Fruit fly (Drosophila melanogaster): ENCODE measurements around the gene CG16782.

Gene CG16782

dm6 chrX:3437493-3437892 is 22.5 kb downstream of the CG16782 start (continued):
- no peak for TF ChIP-seq CG12219 (GFP tag; optimal IDR thresholded peaks at IDR 0.05)
- TF ChIP-seq eve (GFP tag; optimal IDR thresholded peaks at IDR 0.05) = no peak
- no peak for TF ChIP-seq CG11085 (GFP tag; IDR thresholded peaks at IDR 0.05)
- TF ChIP-seq yki (optimal IDR thresholded peaks at IDR 0.05) = no peak
- no peak for TF ChIP-seq Stat92E (GFP tag; optimal IDR thresholded peaks at IDR 0.05)
- no peak for TF ChIP-seq cg (GFP tag; optimal IDR thresholded peaks at IDR 0.05)
- TF ChIP-seq Ptx1 (GFP tag; IDR thresholded peaks at IDR 0.05) = no peak
- no peak for TF ChIP-seq unc-4 (GFP tag; IDR thresholded peaks at IDR 0.05; ENCODE audit: partially characterized antibody)
- no peak for TF ChIP-seq Fer2 (tag; optimal IDR thresholded peaks at IDR 0.05)
- TF ChIP-seq CG4854 (GFP tag; optimal IDR thresholded peaks at IDR 0.05) = no peak
- no peak for TF ChIP-seq dati (GFP tag; IDR thresholded peaks at IDR 0.05)
- no peak for TF ChIP-seq sr (GFP tag; IDR thresholded peaks at IDR 0.05)
- TF ChIP-seq CG17612 (GFP tag; IDR thresholded peaks at IDR 0.05) = no peak
- no peak for TF ChIP-seq Myb (GFP tag; optimal IDR thresholded peaks at IDR 0.05)
- TF ChIP-seq vvl (GFP tag; IDR thresholded peaks at IDR 0.05) = no peak
- TF ChIP-seq lab (GFP tag; optimal IDR thresholded peaks at IDR 0.05) = peak; percentile 14
- no peak for TF ChIP-seq CG1603 (tag; optimal IDR thresholded peaks at IDR 0.05)
- TF ChIP-seq crp (GFP tag; optimal IDR thresholded peaks at IDR 0.05) = no peak
- no peak for TF ChIP-seq CG1233 (GFP tag; optimal IDR thresholded peaks at IDR 0.05)
- TF ChIP-seq HLH54F (GFP tag; optimal IDR thresholded peaks at IDR 0.05) = no peak
- no peak for TF ChIP-seq hkb (optimal IDR thresholded peaks at IDR 0.05)
- TF ChIP-seq hkb (GFP tag; IDR thresholded peaks at IDR 0.05) = peak; percentile 58; the same call in 1 of the 2 replicates
- no peak for TF ChIP-seq CG13775 (GFP tag; optimal IDR thresholded peaks at IDR 0.05)
- TF ChIP-seq lilli (GFP tag; optimal IDR thresholded peaks at IDR 0.05) = peak; percentile 3
- no peak for TF ChIP-seq danr (GFP tag; IDR thresholded peaks at IDR 0.05)
- no peak for TF ChIP-seq CG7372 (GFP tag; IDR thresholded peaks at IDR 0.05)
- TF ChIP-seq Xrp1 (GFP tag; IDR thresholded peaks at IDR 0.05) = no peak
- TF ChIP-seq Pdp1 (GFP tag; optimal IDR thresholded peaks at IDR 0.05) = peak in 1 of 2 experiments; percentile 61
- no peak for TF ChIP-seq CG2202 (tag; optimal IDR thresholded peaks at IDR 0.05)
- no peak for TF ChIP-seq CG12104 (GFP tag; optimal IDR thresholded peaks at IDR 0.05)
- TF ChIP-seq stwl (tag; optimal IDR thresholded peaks at IDR 0.05) = no peak
- TF ChIP-seq chinmo (GFP tag; IDR thresholded peaks at IDR 0.05; ENCODE audit: partially characterized antibody) = no peak
- TF ChIP-seq ara (GFP tag; IDR thresholded peaks at IDR 0.05) = no peak
- no peak for TF ChIP-seq B-H2 (GFP tag; optimal IDR thresholded peaks at IDR 0.05)
- no peak for TF ChIP-seq Tbp (GFP tag; optimal IDR thresholded peaks at IDR 0.05)
- no peak for TF ChIP-seq CG7987 (GFP tag; optimal IDR thresholded peaks at IDR 0.05)
- no peak for TF ChIP-seq Dip2 (GFP tag; IDR thresholded peaks at IDR 0.05)
- no peak for TF ChIP-seq HLHmδ (GFP tag; optimal IDR thresholded peaks at IDR 0.05)
- TF ChIP-seq CG3281 (GFP tag; optimal IDR thresholded peaks at IDR 0.05) = peak; percentile 7
- TF ChIP-seq gce (GFP tag; IDR thresholded peaks at IDR 0.05) = no peak
- TF ChIP-seq CG17912 (GFP tag; optimal IDR thresholded peaks at IDR 0.05) = no peak
- no peak for TF ChIP-seq TFAM (GFP tag; optimal IDR thresholded peaks at IDR 0.05)
- peak; percentile 37 for TF ChIP-seq CG11504 (tag; optimal IDR thresholded peaks at IDR 0.05)
- TF ChIP-seq Neu2 (GFP tag; optimal IDR thresholded peaks at IDR 0.05; ENCODE audit: borderline replicate concordance) = no peak
- no peak for TF ChIP-seq tx (GFP tag; optimal IDR thresholded peaks at IDR 0.05)
- no peak for TF ChIP-seq nerfin-1 (tag; optimal IDR thresholded peaks at IDR 0.05)
- TF ChIP-seq CG2120 (GFP tag; optimal IDR thresholded peaks at IDR 0.05) = no peak
- TF ChIP-seq Antp (GFP tag; optimal IDR thresholded peaks at IDR 0.05) = no peak
- no peak for TF ChIP-seq CG8290 (GFP tag; optimal IDR thresholded peaks at IDR 0.05)
- no peak for TF ChIP-seq CG8290 (tag; optimal IDR thresholded peaks at IDR 0.05)
- TF ChIP-seq Lhr (GFP tag; optimal IDR thresholded peaks at IDR 0.05) = no peak
- no peak for TF ChIP-seq zf30C (GFP tag; optimal IDR thresholded peaks at IDR 0.05)
- TF ChIP-seq al (GFP tag; IDR thresholded peaks at IDR 0.05) = no peak
